Worm (Caenorhabditis elegans): ENCODE measurements around the gene Y39G8B.9.
A peak's percentile ranks its signal among the peaks of the same experiment; 100 is the strongest.

Gene Y39G8B.9

DNA sequence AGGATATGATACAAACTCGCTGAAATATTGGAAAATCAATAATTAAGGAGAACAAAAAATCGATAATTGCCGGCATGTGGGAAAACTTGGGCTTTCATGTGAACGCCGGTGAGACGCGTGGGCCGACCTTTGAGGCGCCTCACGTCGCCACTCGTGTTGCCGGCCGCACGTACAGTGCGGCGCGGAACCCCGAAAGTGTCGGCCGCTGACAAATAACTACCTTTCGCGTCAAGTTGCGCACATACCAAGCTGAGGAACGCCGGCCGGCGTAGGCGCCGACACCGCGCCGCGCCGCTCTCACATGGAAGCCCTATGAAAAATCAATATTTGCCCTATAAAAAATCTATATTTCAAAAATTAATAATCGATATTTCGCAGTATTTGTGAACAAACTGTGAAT is 42.9 kb upstream of the Y39G8B.9 start:
- TF ChIP-seq unc-130 (GFP tag; optimal IDR thresholded peaks at IDR 0.05) (no peak), snpc-4 (GFP tag; optimal IDR thresholded peaks at IDR 0.05) (no peak), snpc-4 (tag; optimal IDR thresholded peaks at IDR 0.05) (peak in 2 of 4 experiments; percentile 49 to 81), chd-7 (tag; optimal IDR thresholded peaks at IDR 0.05) (no peak), efl-1 (GFP tag; optimal IDR thresholded peaks at IDR 0.05) (no peak), F37B4.10 (GFP tag; IDR thresholded peaks at IDR 0.05) (no peak), nhr-80 (tag; optimal IDR thresholded peaks at IDR 0.05) (no peak), attf-5 (GFP tag; optimal IDR thresholded peaks at IDR 0.05) (no peak), egrh-3 (GFP tag; IDR thresholded peaks at IDR 0.05) (peak; percentile 39; the same call in 1 of the 2 replicates), lir-1 (GFP tag; conservative IDR thresholded peaks at IDR 0.05) (no peak), Y53G8AR.9 (GFP tag; conservative IDR thresholded peaks at IDR 0.05) (no peak), die-1 (tag; optimal IDR thresholded peaks at IDR 0.05) (no peak), rpc-1 (optimal IDR thresholded peaks at IDR 0.05) (no peak), rpc-1 (tag; optimal IDR thresholded peaks at IDR 0.05) (no peak), zfh-2 (GFP tag; conservative IDR thresholded peaks at IDR 0.05) (peak; percentile 77), ceh-79 (tag; optimal IDR thresholded peaks at IDR 0.05) (no peak), atf-7 (tag; optimal IDR thresholded peaks at IDR 0.05) (no peak)

DNA sequence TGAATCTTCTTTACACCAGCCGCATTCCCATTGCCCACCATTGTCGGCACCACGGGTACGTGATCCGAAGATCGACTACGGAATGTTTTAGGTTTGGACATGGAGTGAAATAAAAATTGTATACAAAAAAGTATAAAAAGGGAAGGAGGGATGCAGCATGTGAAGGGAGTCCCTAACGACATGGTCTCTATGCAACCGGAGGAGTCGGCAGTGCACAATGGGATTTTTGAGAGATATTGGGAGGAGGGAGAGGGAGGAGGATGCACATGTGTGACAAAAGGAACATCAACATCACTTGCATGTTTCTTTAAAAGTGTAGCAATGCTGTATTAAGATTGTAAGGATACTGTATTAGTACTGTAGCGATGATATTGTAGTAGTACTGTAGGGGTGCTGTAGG is 41.6 kb upstream of the Y39G8B.9 start, which contains the start of gene W07G1.1:
Gene W07G1.1 (minus strand): TSS at position 101 of the 400 bp plus-strand sequence.
- no peak for TF ChIP-seq ZK185.1 (tag; optimal IDR thresholded peaks at IDR 0.05; ENCODE audit: poor library complexity, severe bottlenecking)
- TF ChIP-seq repo-1 (tag; optimal IDR thresholded peaks at IDR 0.05), result no peak
- TF ChIP-seq ztf-22 (GFP tag; optimal IDR thresholded peaks at IDR 0.05), result no peak
- no peak for TF ChIP-seq ztf-26 (tag; optimal IDR thresholded peaks at IDR 0.05)
- TF ChIP-seq ceh-58 (GFP tag; IDR thresholded peaks at IDR 0.05), result no peak
- no peak for TF ChIP-seq sea-2 (GFP tag; IDR thresholded peaks at IDR 0.05)
- no peak for TF ChIP-seq mes-4 (tag; optimal IDR thresholded peaks at IDR 0.05)
- no peak for TF ChIP-seq snpc-1.3 (tag; optimal IDR thresholded peaks at IDR 0.05; ENCODE audit: insufficient read depth)
- no peak for TF ChIP-seq chd-7 (tag; optimal IDR thresholded peaks at IDR 0.05)
- TF ChIP-seq egl-18 (GFP tag; IDR thresholded peaks at IDR 0.05), result no peak
- no peak for TF ChIP-seq gei-17 (GFP tag; optimal IDR thresholded peaks at IDR 0.05)
- no peak for TF ChIP-seq ets-4 (GFP tag; optimal IDR thresholded peaks at IDR 0.05)
- no peak for TF ChIP-seq mel-28 (tag; optimal IDR thresholded peaks at IDR 0.05; ENCODE audit: borderline replicate concordance)
- TF ChIP-seq nhr-120 (GFP tag; IDR thresholded peaks at IDR 0.05), result no peak
- no peak for TF ChIP-seq D2030.7 (GFP tag; IDR thresholded peaks at IDR 0.05)
- TF ChIP-seq Y67H2A.10 (GFP tag; conservative IDR thresholded peaks at IDR 0.05), result no peak

DNA sequence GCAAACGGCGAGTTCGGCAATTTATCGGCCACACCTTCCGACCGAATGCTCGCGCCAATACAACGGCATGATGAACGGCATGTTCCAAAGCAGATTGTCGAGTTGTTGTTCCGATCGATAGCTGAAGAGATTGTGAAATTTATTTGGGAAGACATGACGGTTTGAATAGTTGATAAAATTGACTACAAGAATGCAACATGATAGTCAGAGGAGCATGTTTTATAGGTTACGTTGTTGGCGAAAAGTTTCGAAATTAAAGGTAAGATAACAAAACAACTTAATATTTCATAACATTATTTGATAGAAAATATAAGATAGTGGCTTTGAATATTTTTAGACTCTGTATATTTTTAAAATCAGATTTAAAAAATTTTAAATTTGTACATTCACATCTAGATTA is 35.6 kb upstream of the Y39G8B.9 start:
- no peak for TF ChIP-seq attf-3 (GFP tag; conservative IDR thresholded peaks at IDR 0.05)
- 0 out of 2 replicates have a peak, but pooled peaks have one; percentile 30 for TF ChIP-seq zfh-2 (GFP tag; conservative IDR thresholded peaks at IDR 0.05)
- no peak for TF ChIP-seq ceh-27 (GFP tag; optimal IDR thresholded peaks at IDR 0.05)
- peak; percentile 47; the same call in 1 of the 2 replicates for TF ChIP-seq cebp-1 (GFP tag; IDR thresholded peaks at IDR 0.05)
- TF ChIP-seq cebp-1 (tag; optimal IDR thresholded peaks at IDR 0.05), result peak; percentile 88
- TF ChIP-seq ztf-25 (GFP tag; IDR thresholded peaks at IDR 0.05), result no peak
- TF ChIP-seq unc-62 (GFP tag; optimal IDR thresholded peaks at IDR 0.05), result peak; percentile 48
- TF ChIP-seq ztf-26 (tag; optimal IDR thresholded peaks at IDR 0.05), result no peak
- no peak for TF ChIP-seq cebp-2 (GFP tag; IDR thresholded peaks at IDR 0.05)

Data from whole organism, young adult.